Fruit fly (Drosophila melanogaster): Measurements from ENCODE around the gene CG14915.

CG14915 gene

dm6 chr2L:11044678-11045466 lies 26.0 kb upstream of the CG14915 start (continued):
- TF ChIP-seq Abd-B (GFP tag; optimal IDR thresholded peaks at IDR 0.05) = no peak

- TF ChIP-seq usp (GFP tag; optimal IDR thresholded peaks at IDR 0.05) (no peak), Hr83 (GFP tag; optimal IDR thresholded peaks at IDR 0.05; ENCODE audit: poor library complexity, severe bottlenecking) (peak; percentile 25), psq (GFP tag; optimal IDR thresholded peaks at IDR 0.05) (peak; percentile 45), lola (GFP tag; optimal IDR thresholded peaks at IDR 0.05) (no peak), br (GFP tag; optimal IDR thresholded peaks at IDR 0.05) (peak; percentile 15), sv (GFP tag; optimal IDR thresholded peaks at IDR 0.05) (no peak), fru (GFP tag; optimal IDR thresholded peaks at IDR 0.05) (no peak), Dfd (GFP tag; optimal IDR thresholded peaks at IDR 0.05) (no peak), dl (GFP tag; optimal IDR thresholded peaks at IDR 0.05; ENCODE audit: insufficient read depth in 1 of 2, partially characterized antibody in 2 of 2) (no peak)
Observed at dm6 chr2L:11045467-11045914, 25.3 kb upstream of the CG14915 start.

dm6 chr2L:11046051-11046450 lies 24.8 kb upstream of the CG14915 start:
- peak; percentile 34 for TF ChIP-seq rgr (GFP tag; optimal IDR thresholded peaks at IDR 0.05)
- TF ChIP-seq Hr78 (GFP tag; optimal IDR thresholded peaks at IDR 0.05) = no peak
- TF ChIP-seq CG32264 (GFP tag; optimal IDR thresholded peaks at IDR 0.05) = no peak
- no peak for TF ChIP-seq lola (GFP tag; optimal IDR thresholded peaks at IDR 0.05)
- TF ChIP-seq tai (GFP tag; optimal IDR thresholded peaks at IDR 0.05) = no peak
- TF ChIP-seq dsf (GFP tag; optimal IDR thresholded peaks at IDR 0.05; ENCODE audit: borderline replicate concordance) = no peak
- TF ChIP-seq Hnf4 (GFP tag; optimal IDR thresholded peaks at IDR 0.05) = peak; percentile 31
- peak; percentile 7 for TF ChIP-seq dmrt93B (GFP tag; optimal IDR thresholded peaks at IDR 0.05)
- no peak for TF ChIP-seq ey (GFP tag; optimal IDR thresholded peaks at IDR 0.05)
- no peak for TF ChIP-seq dl (GFP tag; optimal IDR thresholded peaks at IDR 0.05; ENCODE audit: insufficient read depth in 1 of 2, partially characterized antibody in 2 of 2)
- no peak for TF ChIP-seq sv (GFP tag; optimal IDR thresholded peaks at IDR 0.05)
- TF ChIP-seq Jra (GFP tag; optimal IDR thresholded peaks at IDR 0.05) = no peak
- no peak for TF ChIP-seq pan (optimal IDR thresholded peaks at IDR 0.05)
- TF ChIP-seq Hr83 (GFP tag; optimal IDR thresholded peaks at IDR 0.05; ENCODE audit: poor library complexity, severe bottlenecking) = peak; percentile 73
- TF ChIP-seq Rel (GFP tag; optimal IDR thresholded peaks at IDR 0.05) = no peak
- peak; percentile 26 for TF ChIP-seq Rel (tag; optimal IDR thresholded peaks at IDR 0.05)
- no peak for TF ChIP-seq Sp1 (GFP tag; optimal IDR thresholded peaks at IDR 0.05)
- peak; percentile 70 for TF ChIP-seq h (GFP tag; optimal IDR thresholded peaks at IDR 0.05)
- no peak for TF ChIP-seq brk (GFP tag; optimal IDR thresholded peaks at IDR 0.05)
- TF ChIP-seq CG9705 (GFP tag; optimal IDR thresholded peaks at IDR 0.05) = peak; percentile 24
- TF ChIP-seq usp (GFP tag; optimal IDR thresholded peaks at IDR 0.05) = no peak
- no peak for TF ChIP-seq N (GFP tag; optimal IDR thresholded peaks at IDR 0.05)
- TF ChIP-seq sage (GFP tag; optimal IDR thresholded peaks at IDR 0.05) = no peak
- TF ChIP-seq HLH106 (tag; optimal IDR thresholded peaks at IDR 0.05) = peak; percentile 17
- no peak for TF ChIP-seq psq (GFP tag; optimal IDR thresholded peaks at IDR 0.05)
- no peak for TF ChIP-seq Myc (optimal IDR thresholded peaks at IDR 0.05)

- TF ChIP-seq fru (GFP tag; optimal IDR thresholded peaks at IDR 0.05) (no peak), HLH106 (tag; optimal IDR thresholded peaks at IDR 0.05) (no peak), Dif (GFP tag; optimal IDR thresholded peaks at IDR 0.05; ENCODE audit: partially characterized antibody) (no peak), Rel (GFP tag; optimal IDR thresholded peaks at IDR 0.05) (no peak), Rel (tag; optimal IDR thresholded peaks at IDR 0.05) (no peak), Dfd (GFP tag; optimal IDR thresholded peaks at IDR 0.05) (peak; percentile 36), jim (GFP tag; optimal IDR thresholded peaks at IDR 0.05) (no peak), rgr (GFP tag; optimal IDR thresholded peaks at IDR 0.05) (no peak)
Observed at dm6 chr2L:11048307-11048706, 22.5 kb upstream of the CG14915 start.

- no peak for TF ChIP-seq Rel (GFP tag; optimal IDR thresholded peaks at IDR 0.05)
- peak; percentile 49 for TF ChIP-seq Rel (tag; optimal IDR thresholded peaks at IDR 0.05)
- TF ChIP-seq lola (GFP tag; optimal IDR thresholded peaks at IDR 0.05) = no peak
Observed at dm6 chr2L:11049723-11050122, 21.1 kb upstream of the CG14915 start.
